Worm (Caenorhabditis elegans): Measurements from ENCODE around the gene C06E2.5.

Gene C06E2.5

ce11 chrX:8853524-8853923 lies 4.2 kb downstream of the C06E2.5 start, which contains the start of gene sprp-4:
Gene sprp-4, minus strand, starts transcription at chrX:8853624.
- TF ChIP-seq ref-1 (GFP tag; conservative IDR thresholded peaks at IDR 0.05) (no peak), tab-1 (GFP tag; IDR thresholded peaks at IDR 0.05) (no peak), flt-1 (GFP tag; IDR thresholded peaks at IDR 0.05) (no peak), ztf-23 (GFP tag; IDR thresholded peaks at IDR 0.05) (no peak), cog-1 (tag; optimal IDR thresholded peaks at IDR 0.05) (no peak), med-1 (GFP tag; optimal IDR thresholded peaks at IDR 0.05; ENCODE audit: insufficient read depth) (no peak), T22C8.4 (GFP tag; IDR thresholded peaks at IDR 0.05) (no peak), klf-2 (GFP tag; conservative IDR thresholded peaks at IDR 0.05) (no peak), ztf-29 (GFP tag; IDR thresholded peaks at IDR 0.05) (no peak)

DNA sequence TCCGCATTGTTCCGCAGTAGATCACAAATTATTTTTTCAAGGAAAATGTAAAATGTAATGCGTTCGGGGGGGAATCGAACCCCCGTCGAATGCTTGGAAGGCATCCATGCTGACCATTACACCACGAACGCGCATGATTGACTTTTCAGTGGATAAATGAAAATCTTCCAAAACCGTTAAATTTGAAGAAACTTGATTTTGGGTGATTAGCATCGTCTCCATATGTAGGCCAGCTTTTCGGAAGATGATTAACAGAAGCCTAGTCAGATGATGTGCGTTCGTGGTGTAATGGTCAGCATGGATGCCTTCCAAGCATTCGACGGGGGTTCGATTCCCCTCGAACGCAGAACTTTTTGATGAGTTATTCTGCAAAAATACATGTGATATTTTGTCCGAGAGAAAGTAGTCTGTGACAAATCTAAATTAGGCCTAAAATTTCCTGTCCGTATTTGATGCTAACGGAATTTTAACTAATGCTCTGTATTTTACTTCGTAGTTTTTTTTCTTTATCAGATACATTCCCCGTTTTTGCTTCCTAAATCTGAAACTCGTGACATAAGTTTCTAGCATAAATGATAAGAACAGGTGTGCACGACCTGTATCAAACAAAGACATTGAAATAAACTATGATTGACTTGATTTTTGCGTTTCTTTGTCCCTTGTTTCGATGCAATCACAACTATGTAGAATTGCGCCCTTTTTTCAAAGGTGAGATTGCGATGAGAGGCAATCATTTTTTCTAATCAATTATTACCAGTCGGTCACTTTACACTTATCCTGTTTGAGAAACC lies 11.1 kb downstream of the C06E2.5 start, which contains the start of gene C28G1.10:
C28G1.10 (plus strand) TSS at position 676 of the 791 bp plus-strand sequence.
- TF ChIP-seq med-1 (GFP tag; optimal IDR thresholded peaks at IDR 0.05; ENCODE audit: insufficient read depth) = no peak
- no peak for TF ChIP-seq ztf-23 (GFP tag; IDR thresholded peaks at IDR 0.05)
- TF ChIP-seq tab-1 (GFP tag; IDR thresholded peaks at IDR 0.05) = no peak
- TF ChIP-seq flt-1 (GFP tag; IDR thresholded peaks at IDR 0.05) = no peak
- TF ChIP-seq klf-2 (GFP tag; conservative IDR thresholded peaks at IDR 0.05) = peak; percentile 61; the same call in 1 of the 2 replicates

DNA sequence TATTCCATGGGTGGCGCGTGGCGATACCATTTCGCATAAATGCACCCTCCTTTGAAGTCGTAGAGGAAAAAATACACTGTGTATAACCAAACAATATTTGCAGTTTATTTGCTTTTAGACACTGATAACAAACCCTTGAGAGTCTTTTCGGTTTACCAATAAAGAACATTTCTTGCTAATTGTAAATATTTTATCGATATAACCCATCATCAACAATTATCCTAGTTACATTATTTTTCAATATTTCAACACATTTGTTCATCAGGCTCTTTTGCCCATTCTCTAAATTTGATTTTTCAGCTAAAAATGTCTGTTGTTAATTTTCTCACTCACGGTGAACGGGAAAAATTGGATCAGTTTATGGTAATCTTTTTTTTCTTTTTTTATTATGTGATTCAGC lies 13.8 kb downstream of the C06E2.5 start, which contains the start of gene ubc-23:
ubc-23 (plus strand) TSS at position 301 of the 400 bp plus-strand sequence.
- TF ChIP-seq ref-1 (GFP tag; conservative IDR thresholded peaks at IDR 0.05) = no peak
- TF ChIP-seq ztf-23 (GFP tag; IDR thresholded peaks at IDR 0.05) = no peak
- no peak for TF ChIP-seq ztf-29 (GFP tag; IDR thresholded peaks at IDR 0.05)
- no peak for TF ChIP-seq tab-1 (GFP tag; IDR thresholded peaks at IDR 0.05)
- no peak for TF ChIP-seq med-1 (GFP tag; optimal IDR thresholded peaks at IDR 0.05; ENCODE audit: insufficient read depth)
- no peak for TF ChIP-seq T22C8.4 (GFP tag; IDR thresholded peaks at IDR 0.05)
- no peak for TF ChIP-seq klf-2 (GFP tag; conservative IDR thresholded peaks at IDR 0.05)
- TF ChIP-seq cog-1 (tag; optimal IDR thresholded peaks at IDR 0.05) = no peak
- no peak for TF ChIP-seq flt-1 (GFP tag; IDR thresholded peaks at IDR 0.05)

DNA sequence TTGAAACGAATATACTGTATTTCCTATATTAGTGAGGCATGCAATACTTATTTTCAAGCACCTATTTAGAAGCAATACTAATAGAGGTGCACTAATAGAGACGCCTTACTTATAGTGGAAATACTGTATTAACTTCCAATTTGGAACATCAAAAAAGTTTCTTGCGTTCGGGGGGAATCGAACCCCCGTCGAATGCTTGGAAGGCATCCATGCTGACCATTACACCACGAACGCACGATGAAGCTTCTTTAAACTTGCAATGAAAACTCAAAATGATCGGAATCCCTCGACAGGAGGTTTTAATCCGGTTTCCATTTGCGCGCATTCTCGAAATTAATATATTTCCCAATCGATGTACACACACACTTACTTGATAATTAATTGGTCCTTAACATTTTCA lies 19.6 kb downstream of the C06E2.5 start:
- TF ChIP-seq ztf-23 (GFP tag; IDR thresholded peaks at IDR 0.05) = no peak

DNA sequence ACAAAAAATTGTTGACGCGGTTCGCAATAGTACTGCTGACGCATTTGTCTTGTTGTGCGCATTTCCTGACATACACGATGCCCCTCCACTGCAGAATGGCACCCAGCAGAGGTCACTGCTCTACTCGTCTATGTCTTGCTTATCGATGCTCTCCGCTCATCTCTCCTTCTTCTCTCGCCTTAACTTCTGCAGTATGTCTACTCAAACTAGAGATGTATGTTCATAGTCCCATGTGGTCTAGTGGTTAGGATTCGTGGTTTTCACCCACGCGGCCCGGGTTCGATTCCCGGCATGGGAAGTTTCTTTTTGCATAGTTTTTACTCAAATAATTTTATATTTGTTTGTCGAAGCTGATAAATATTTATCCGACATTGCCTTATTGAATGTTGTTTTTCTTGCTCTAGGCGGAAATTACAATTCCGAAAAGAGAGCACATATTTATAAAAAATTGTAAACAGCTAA lies 21.8 kb downstream of the C06E2.5 start, which contains the start of gene C28G1.2:
C28G1.2 (plus strand) TSS at position 130 of the 462 bp plus-strand sequence.
- TF ChIP-seq T22C8.4 (GFP tag; IDR thresholded peaks at IDR 0.05) (peak; percentile 97), tab-1 (GFP tag; IDR thresholded peaks at IDR 0.05) (peak; percentile 98), ztf-29 (GFP tag; IDR thresholded peaks at IDR 0.05) (peak; percentile 97), ref-1 (GFP tag; conservative IDR thresholded peaks at IDR 0.05) (peak; percentile 96), cog-1 (tag; optimal IDR thresholded peaks at IDR 0.05) (peak; percentile 93), flt-1 (GFP tag; IDR thresholded peaks at IDR 0.05) (peak; percentile 99), ztf-23 (GFP tag; IDR thresholded peaks at IDR 0.05) (peak; percentile 98), med-1 (GFP tag; optimal IDR thresholded peaks at IDR 0.05; ENCODE audit: insufficient read depth) (peak; percentile 86), klf-2 (GFP tag; conservative IDR thresholded peaks at IDR 0.05) (peak; percentile 95)

DNA sequence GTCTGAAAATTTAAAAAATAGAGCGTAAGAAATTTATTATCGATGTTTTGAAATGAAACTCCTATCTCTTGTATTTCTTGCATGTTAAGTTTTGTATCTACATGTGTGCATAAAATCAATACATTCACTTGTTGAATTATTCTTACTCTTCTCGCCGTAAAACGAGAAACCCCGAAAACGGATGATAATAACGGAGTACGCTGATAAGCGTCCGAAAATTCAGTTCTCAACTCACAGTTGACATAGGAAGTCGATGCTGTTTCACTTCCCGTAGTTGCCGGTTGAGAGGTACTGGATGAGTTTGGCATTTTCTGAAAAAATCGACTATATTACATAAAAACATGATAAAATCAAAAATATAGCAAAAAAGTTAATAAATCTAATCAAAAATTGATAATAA lies 22.3 kb downstream of the C06E2.5 start, which contains the start of gene sec-15:
sec-15 (minus strand) TSS at position 311 of the 400 bp plus-strand sequence.
- TF ChIP-seq flt-1 (GFP tag; IDR thresholded peaks at IDR 0.05) (no peak), ztf-29 (GFP tag; IDR thresholded peaks at IDR 0.05) (no peak), T22C8.4 (GFP tag; IDR thresholded peaks at IDR 0.05) (no peak), tab-1 (GFP tag; IDR thresholded peaks at IDR 0.05) (no peak), med-1 (GFP tag; optimal IDR thresholded peaks at IDR 0.05; ENCODE audit: insufficient read depth) (no peak), ztf-23 (GFP tag; IDR thresholded peaks at IDR 0.05) (no peak), cog-1 (tag; optimal IDR thresholded peaks at IDR 0.05) (no peak), klf-2 (GFP tag; conservative IDR thresholded peaks at IDR 0.05) (no peak), ref-1 (GFP tag; conservative IDR thresholded peaks at IDR 0.05) (no peak)

DNA sequence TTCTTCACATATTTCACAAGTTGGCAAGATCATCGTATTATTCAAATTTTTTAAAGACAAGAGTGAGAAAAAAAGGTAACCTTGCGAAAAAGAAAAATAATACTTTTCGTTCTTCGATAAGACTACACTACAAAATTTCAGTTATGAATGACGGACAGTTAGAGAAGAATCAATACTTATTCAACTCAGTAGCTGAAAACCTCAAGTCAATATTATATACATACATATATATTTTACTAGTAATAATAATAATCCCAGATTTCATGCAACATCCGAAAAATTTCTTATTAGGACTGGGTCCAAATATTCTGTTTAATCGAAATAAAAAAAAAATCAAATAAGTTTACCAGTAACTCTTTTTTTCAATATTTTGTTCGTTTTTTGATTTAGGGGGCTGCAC lies 26.6 kb downstream of the C06E2.5 start, which contains the start of gene C28G1.6:
C28G1.6 (minus strand) TSS at position 101 of the 400 bp plus-strand sequence.
- TF ChIP-seq klf-2 (GFP tag; conservative IDR thresholded peaks at IDR 0.05) = no peak
- no peak for TF ChIP-seq med-1 (GFP tag; optimal IDR thresholded peaks at IDR 0.05; ENCODE audit: insufficient read depth)
- TF ChIP-seq ztf-23 (GFP tag; IDR thresholded peaks at IDR 0.05) = no peak
- TF ChIP-seq cog-1 (tag; optimal IDR thresholded peaks at IDR 0.05) = no peak
- TF ChIP-seq T22C8.4 (GFP tag; IDR thresholded peaks at IDR 0.05) = no peak
- TF ChIP-seq flt-1 (GFP tag; IDR thresholded peaks at IDR 0.05) = no peak
- no peak for TF ChIP-seq ref-1 (GFP tag; conservative IDR thresholded peaks at IDR 0.05)
- TF ChIP-seq tab-1 (GFP tag; IDR thresholded peaks at IDR 0.05) = no peak
- TF ChIP-seq ztf-29 (GFP tag; IDR thresholded peaks at IDR 0.05) = no peak

DNA sequence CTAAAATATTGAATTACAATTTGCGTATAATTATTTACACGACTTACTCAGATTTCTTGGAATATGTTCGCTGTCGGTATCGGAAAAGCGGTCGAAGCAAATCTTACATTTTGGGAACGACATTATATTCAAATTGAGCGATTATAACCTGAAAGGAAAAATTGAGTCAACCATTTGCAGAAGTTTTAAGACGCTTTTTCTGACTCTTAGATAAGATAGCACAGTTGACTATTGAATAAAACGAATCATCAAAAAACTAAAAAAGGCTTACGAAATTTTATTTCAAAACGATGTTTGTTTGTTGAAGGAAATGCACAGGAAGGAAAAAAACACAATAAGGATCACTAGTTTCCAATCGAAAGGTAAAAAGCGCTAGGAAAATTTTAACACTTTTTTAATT lies 29.4 kb downstream of the C06E2.5 start, which contains the start of gene rcs-1:
rcs-1 (minus strand) TSS at position 176 of the 400 bp plus-strand sequence.
- TF ChIP-seq klf-2 (GFP tag; conservative IDR thresholded peaks at IDR 0.05) (no peak), ztf-29 (GFP tag; IDR thresholded peaks at IDR 0.05) (no peak), ref-1 (GFP tag; conservative IDR thresholded peaks at IDR 0.05) (no peak), T22C8.4 (GFP tag; IDR thresholded peaks at IDR 0.05) (no peak), flt-1 (GFP tag; IDR thresholded peaks at IDR 0.05) (no peak)

ce11 chrX:8824437-8824836 lies 33.3 kb downstream of the C06E2.5 start, which contains the start of gene ifd-1:
Gene ifd-1, minus strand, starts transcription at chrX:8824448.
- TF ChIP-seq flt-1 (GFP tag; IDR thresholded peaks at IDR 0.05) = no peak
- no peak for TF ChIP-seq ztf-29 (GFP tag; IDR thresholded peaks at IDR 0.05)

- TF ChIP-seq ztf-29 (GFP tag; IDR thresholded peaks at IDR 0.05) (no peak), tab-1 (GFP tag; IDR thresholded peaks at IDR 0.05) (no peak), ztf-23 (GFP tag; IDR thresholded peaks at IDR 0.05) (no peak), cog-1 (tag; optimal IDR thresholded peaks at IDR 0.05) (no peak), ref-1 (GFP tag; conservative IDR thresholded peaks at IDR 0.05) (no peak), T22C8.4 (GFP tag; IDR thresholded peaks at IDR 0.05) (no peak), med-1 (GFP tag; optimal IDR thresholded peaks at IDR 0.05; ENCODE audit: insufficient read depth) (no peak), flt-1 (GFP tag; IDR thresholded peaks at IDR 0.05) (no peak), klf-2 (GFP tag; conservative IDR thresholded peaks at IDR 0.05) (no peak)
Observed at ce11 chrX:8820643-8821042, 37.1 kb downstream of the C06E2.5 start.

All from whole organism, midembryonic.